Worm (Caenorhabditis elegans): Measurements from ENCODE around the gene Y44A6C.1.

- no peak for TF ChIP-seq klf-2 (GFP tag; conservative IDR thresholded peaks at IDR 0.05)
- TF ChIP-seq ztf-23 (GFP tag; IDR thresholded peaks at IDR 0.05): no peak
- no peak for TF ChIP-seq cog-1 (tag; optimal IDR thresholded peaks at IDR 0.05)
- TF ChIP-seq med-1 (GFP tag; optimal IDR thresholded peaks at IDR 0.05; ENCODE audit: insufficient read depth): no peak
- no peak for TF ChIP-seq tab-1 (GFP tag; IDR thresholded peaks at IDR 0.05)
- no peak for TF ChIP-seq ref-1 (GFP tag; conservative IDR thresholded peaks at IDR 0.05)
- no peak for TF ChIP-seq flt-1 (GFP tag; IDR thresholded peaks at IDR 0.05)
- no peak for TF ChIP-seq T22C8.4 (GFP tag; IDR thresholded peaks at IDR 0.05)
Observed at ce11 chrV:20757255-20757654, 43.5 kb downstream of the Y44A6C.1 start.

All from whole organism, midembryonic.